Fruit fly (Drosophila melanogaster): ENCODE measurements around the gene Oatp30B.

Gene Oatp30B

dm6 chr2L:9494663-9495417 is 26.2 kb upstream of the Oatp30B start, which contains the start of gene Gdi:
Gene Gdi, minus strand, starts transcription at chr2L:9494876.
- TF ChIP-seq ey (GFP tag; optimal IDR thresholded peaks at IDR 0.05) (peak; percentile 4), fru (GFP tag; optimal IDR thresholded peaks at IDR 0.05) (no peak), Myc (optimal IDR thresholded peaks at IDR 0.05) (peak; percentile 19), CG9705 (GFP tag; optimal IDR thresholded peaks at IDR 0.05) (peak; percentile 35), CrebA (GFP tag; optimal IDR thresholded peaks at IDR 0.05; ENCODE audit: borderline replicate concordance) (no peak), psq (GFP tag; optimal IDR thresholded peaks at IDR 0.05) (peak; percentile 83), foxo (GFP tag; optimal IDR thresholded peaks at IDR 0.05) (peak in 1 of 2 experiments; percentile 13), woc (GFP tag; optimal IDR thresholded peaks at IDR 0.05) (peak; percentile 29), HLH106 (tag; optimal IDR thresholded peaks at IDR 0.05) (peak; percentile 51)

- TF ChIP-seq Sp1 (GFP tag; optimal IDR thresholded peaks at IDR 0.05) = no peak
- no peak for TF ChIP-seq Hr83 (GFP tag; optimal IDR thresholded peaks at IDR 0.05; ENCODE audit: poor library complexity, severe bottlenecking)
- TF ChIP-seq Hr78 (GFP tag; optimal IDR thresholded peaks at IDR 0.05) = no peak
- TF ChIP-seq N (GFP tag; optimal IDR thresholded peaks at IDR 0.05) = no peak
- TF ChIP-seq Dif (GFP tag; optimal IDR thresholded peaks at IDR 0.05; ENCODE audit: partially characterized antibody) = no peak
- TF ChIP-seq sv (GFP tag; optimal IDR thresholded peaks at IDR 0.05) = no peak
- peak; percentile 36 for TF ChIP-seq h (GFP tag; optimal IDR thresholded peaks at IDR 0.05)
- peak; percentile 24 for TF ChIP-seq Hnf4 (GFP tag; optimal IDR thresholded peaks at IDR 0.05)
- no peak for TF ChIP-seq OdsH (GFP tag; optimal IDR thresholded peaks at IDR 0.05)
- peak; percentile 2 for TF ChIP-seq rgr (GFP tag; optimal IDR thresholded peaks at IDR 0.05)
- no peak for TF ChIP-seq Rel (GFP tag; optimal IDR thresholded peaks at IDR 0.05)
- TF ChIP-seq Rel (tag; optimal IDR thresholded peaks at IDR 0.05) = peak; percentile 89
- TF ChIP-seq GATAd (GFP tag; optimal IDR thresholded peaks at IDR 0.05) = no peak
Observed at dm6 chr2L:9495418-9495779, 25.6 kb upstream of the Oatp30B start, which contains the start of gene CG33298. Gene CG33298, plus strand, starts transcription at chr2L:9495474.

- TF ChIP-seq Hr78 (GFP tag; optimal IDR thresholded peaks at IDR 0.05) (no peak), Sp1 (GFP tag; optimal IDR thresholded peaks at IDR 0.05) (no peak)
Observed at dm6 chr2L:9495870-9496269, 25.1 kb upstream of the Oatp30B start.

DNA sequence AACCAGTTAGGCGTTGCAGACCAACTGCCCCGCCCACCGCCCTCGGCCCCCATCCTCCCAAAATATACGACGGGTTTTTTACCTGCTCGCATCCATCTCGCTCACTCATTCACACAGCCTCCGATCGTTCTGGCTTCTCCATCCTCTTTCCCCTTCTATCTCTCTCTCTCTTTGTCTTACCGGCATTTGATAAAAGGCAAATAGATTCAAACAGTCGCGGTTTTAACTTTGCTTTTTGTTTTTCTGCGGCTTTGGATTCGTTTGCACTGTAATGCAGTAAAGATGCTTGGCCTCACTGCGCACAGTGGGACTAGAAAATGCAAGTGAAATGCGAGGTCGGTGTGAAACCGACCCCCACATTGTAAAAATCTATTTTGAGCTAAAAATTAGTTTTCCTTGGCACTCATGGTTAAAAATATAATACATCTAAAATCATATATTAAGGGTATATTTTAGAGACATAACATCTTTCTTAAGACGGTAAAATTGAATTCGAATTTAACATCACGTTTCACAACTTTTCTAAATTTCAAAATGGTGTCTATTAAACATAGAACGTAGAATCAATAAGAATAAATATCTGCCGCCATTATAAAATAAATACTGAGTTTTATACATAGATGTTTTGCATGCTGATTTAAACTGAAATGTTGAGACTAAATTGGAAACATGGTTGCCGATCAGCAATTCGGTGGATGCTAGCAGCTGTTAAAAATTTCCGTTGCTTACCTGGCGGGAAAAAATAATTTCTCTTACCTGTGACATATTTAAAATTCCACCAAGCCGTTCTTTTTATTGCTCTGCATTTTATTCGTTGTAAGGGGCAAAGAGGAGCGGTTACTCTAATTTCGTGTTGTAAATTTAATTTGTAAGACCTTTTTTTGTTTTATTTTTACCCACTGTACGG is 24.4 kb upstream of the Oatp30B start:
- TF ChIP-seq CG32264 (GFP tag; optimal IDR thresholded peaks at IDR 0.05) = peak; percentile 29
- TF ChIP-seq Rel (GFP tag; optimal IDR thresholded peaks at IDR 0.05) = no peak
- TF ChIP-seq Rel (tag; optimal IDR thresholded peaks at IDR 0.05) = peak; percentile 80
- TF ChIP-seq lola (GFP tag; optimal IDR thresholded peaks at IDR 0.05) = no peak
- TF ChIP-seq foxo (GFP tag; optimal IDR thresholded peaks at IDR 0.05) = peak in 1 of 2 experiments; percentile 62
- TF ChIP-seq Myc (optimal IDR thresholded peaks at IDR 0.05) = no peak
- TF ChIP-seq dsf (GFP tag; optimal IDR thresholded peaks at IDR 0.05; ENCODE audit: borderline replicate concordance) = no peak
- TF ChIP-seq dmrt93B (GFP tag; optimal IDR thresholded peaks at IDR 0.05) = peak; percentile 11
- TF ChIP-seq br (GFP tag; optimal IDR thresholded peaks at IDR 0.05) = peak; percentile 1
- peak; percentile 42 for TF ChIP-seq woc (GFP tag; optimal IDR thresholded peaks at IDR 0.05)
- peak; percentile 61 for TF ChIP-seq Vsx2 (GFP tag; optimal IDR thresholded peaks at IDR 0.05; ENCODE audit: partially characterized antibody)
- no peak for TF ChIP-seq jim (GFP tag; optimal IDR thresholded peaks at IDR 0.05)
- peak; percentile 64 for TF ChIP-seq rgr (GFP tag; optimal IDR thresholded peaks at IDR 0.05)
- TF ChIP-seq Dfd (GFP tag; optimal IDR thresholded peaks at IDR 0.05) = no peak
- TF ChIP-seq sv (GFP tag; optimal IDR thresholded peaks at IDR 0.05) = no peak
- peak; percentile 71 for TF ChIP-seq Hr83 (GFP tag; optimal IDR thresholded peaks at IDR 0.05; ENCODE audit: poor library complexity, severe bottlenecking)
- peak; percentile 28 for TF ChIP-seq ey (GFP tag; optimal IDR thresholded peaks at IDR 0.05)
- TF ChIP-seq dl (GFP tag; optimal IDR thresholded peaks at IDR 0.05; ENCODE audit: insufficient read depth in 1 of 2, partially characterized antibody in 2 of 2) = peak; percentile 29 to 64
- TF ChIP-seq CG9705 (GFP tag; optimal IDR thresholded peaks at IDR 0.05) = no peak
- peak; percentile 57 for TF ChIP-seq fru (GFP tag; optimal IDR thresholded peaks at IDR 0.05)
- TF ChIP-seq Sp1 (GFP tag; optimal IDR thresholded peaks at IDR 0.05) = peak; percentile 27
- no peak for TF ChIP-seq CrebA (GFP tag; optimal IDR thresholded peaks at IDR 0.05; ENCODE audit: borderline replicate concordance)
- peak; percentile 64 for TF ChIP-seq psq (GFP tag; optimal IDR thresholded peaks at IDR 0.05)
- TF ChIP-seq Mio (GFP tag; optimal IDR thresholded peaks at IDR 0.05) = no peak
- TF ChIP-seq N (GFP tag; optimal IDR thresholded peaks at IDR 0.05) = no peak
- TF ChIP-seq pan (optimal IDR thresholded peaks at IDR 0.05) = no peak
- peak; percentile 41 for TF ChIP-seq h (GFP tag; optimal IDR thresholded peaks at IDR 0.05)
- TF ChIP-seq Hnf4 (GFP tag; optimal IDR thresholded peaks at IDR 0.05) = peak; percentile 58
- TF ChIP-seq Dif (GFP tag; optimal IDR thresholded peaks at IDR 0.05; ENCODE audit: partially characterized antibody) = peak; percentile 77
- TF ChIP-seq Jra (GFP tag; optimal IDR thresholded peaks at IDR 0.05) = peak; percentile 8
- TF ChIP-seq HLH106 (tag; optimal IDR thresholded peaks at IDR 0.05) = peak; percentile 42
